Worm (Caenorhabditis elegans) whole organism, midembryonic: ENCODE results near the gene F44E7.9.

Experiments
- T22C8.4 ChIP-seq: fragments of 200-800 bp; sonication (Bioruptor generic); IDR thresholded peaks from 2 replicates; pipeline ENCODE4 v1.3.6; 2022; ENCODE audit warnings: missing genetic modification characterization, missing compliant biosample characterization
- cog-1 ChIP-seq: sonication (generic microtip); optimal IDR thresholded peaks from 2 replicates; lab custom pipeline; 2016; ENCODE audit warnings: missing genetic modification characterization, missing compliant biosample characterization
- flt-1 ChIP-seq: fragments of 200-800 bp; sonication (Bioruptor generic); IDR thresholded peaks from 2 replicates; pipeline ENCODE4 v1.3.6; 2022; ENCODE audit warnings: missing genetic modification characterization, missing compliant biosample characterization
- klf-2 ChIP-seq: fragments of 200-800 bp; sonication (Bioruptor generic); conservative IDR thresholded peaks from 2 replicates; pipeline ENCODE4 v1.3.6; 2022; ENCODE audit warnings: missing genetic modification reagents, missing genetic modification characterization, missing compliant biosample characterization
- med-1 ChIP-seq: sonication (generic microtip); optimal IDR thresholded peaks from 2 replicates; lab custom pipeline; 2017; ENCODE audit warnings: missing genetic modification characterization, mild to moderate bottlenecking, missing compliant biosample characterization, antibody characterized with exemption, missing genetic modification reagents; ENCODE audit not compliant: insufficient read depth
- ref-1 ChIP-seq: fragments of 200-800 bp; sonication (Bioruptor generic); conservative IDR thresholded peaks from 2 replicates; pipeline ENCODE4 v1.3.6; 2022; ENCODE audit warnings: missing genetic modification reagents, missing genetic modification characterization, missing compliant biosample characterization
- tab-1 ChIP-seq: fragments of 200-800 bp; sonication (Bioruptor generic); IDR thresholded peaks from 2 replicates; pipeline ENCODE4 v1.3.6; 2022; ENCODE audit warnings: missing genetic modification characterization, missing compliant biosample characterization
- ztf-23 ChIP-seq: fragments of 200-800 bp; sonication (Bioruptor generic); IDR thresholded peaks from 2 replicates; pipeline ENCODE4 v1.3.6; 2022; ENCODE audit warnings: missing genetic modification reagents, missing genetic modification characterization, missing compliant biosample characterization
- ztf-29 ChIP-seq: fragments of 200-800 bp; sonication (Bioruptor generic); IDR thresholded peaks from 2 replicates; pipeline ENCODE4 v1.3.6; 2022; ENCODE audit warnings: missing genetic modification reagents, missing genetic modification characterization, missing compliant biosample characterization

The F44E7.9 gene

ce11 chrV:5763787-5764186 lies 27.2 kb upstream of the F44E7.9 start, which contains the start of gene pgph-3:
TSS of gene pgph-3 (minus strand) at chrV:5763846.
- TF ChIP-seq ref-1 (GFP tag; lab: Robert Waterston, UW) (no peak), klf-2 (GFP tag; lab: Robert Waterston, UW) (no peak), T22C8.4 (no peak), cog-1 (tag; lab: Kevin White, UChicago) (no peak), med-1 (no peak), ztf-29 (no peak), flt-1 (no peak), ztf-23 (GFP tag; lab: Robert Waterston, UW) (no peak), tab-1 (no peak)

ce11 chrV:5765081-5765480 lies 25.9 kb upstream of the F44E7.9 start, which contains the start of gene pgph-2:
TSS of gene pgph-2 (plus strand) at chrV:5765127.
- no peak for TF ChIP-seq tab-1
- no peak for TF ChIP-seq med-1
- TF ChIP-seq klf-2 (GFP tag; lab: Robert Waterston, UW) = no peak
- no peak for TF ChIP-seq ztf-29
- no peak for TF ChIP-seq cog-1 (tag; lab: Kevin White, UChicago)
- no peak for TF ChIP-seq flt-1
- no peak for TF ChIP-seq T22C8.4
- TF ChIP-seq ref-1 (GFP tag; lab: Robert Waterston, UW) = no peak
- no peak for TF ChIP-seq ztf-23 (GFP tag; lab: Robert Waterston, UW)

DNA sequence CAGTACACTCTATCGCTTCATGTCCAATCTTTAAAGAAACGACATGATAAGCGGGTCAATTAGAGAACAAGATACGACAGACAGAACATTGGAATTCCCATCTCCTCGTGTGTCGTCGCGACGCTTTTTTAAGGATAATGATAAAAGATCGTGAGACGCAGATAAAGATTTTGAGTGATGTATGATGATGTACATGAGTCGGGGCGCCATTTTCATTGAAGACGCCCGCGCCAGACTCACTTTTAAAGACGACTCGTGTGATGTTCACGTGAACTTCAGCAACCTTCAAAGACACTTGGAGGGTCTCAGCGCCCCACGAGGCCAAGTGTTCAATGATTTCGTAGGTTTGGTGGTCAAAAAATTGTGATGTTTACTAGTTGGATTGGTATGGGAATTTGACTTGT lies 22.7 kb upstream of the F44E7.9 start:
- no peak for TF ChIP-seq flt-1

- TF ChIP-seq ztf-23 (GFP tag; lab: Robert Waterston, UW) (no peak), T22C8.4 (no peak), tab-1 (no peak), ztf-29 (no peak), flt-1 (no peak), cog-1 (tag; lab: Kevin White, UChicago) (no peak), klf-2 (GFP tag; lab: Robert Waterston, UW) (no peak), ref-1 (GFP tag; lab: Robert Waterston, UW) (no peak), med-1 (no peak)
Observed at ce11 chrV:5769500-5769899, 21.5 kb upstream of the F44E7.9 start.

DNA sequence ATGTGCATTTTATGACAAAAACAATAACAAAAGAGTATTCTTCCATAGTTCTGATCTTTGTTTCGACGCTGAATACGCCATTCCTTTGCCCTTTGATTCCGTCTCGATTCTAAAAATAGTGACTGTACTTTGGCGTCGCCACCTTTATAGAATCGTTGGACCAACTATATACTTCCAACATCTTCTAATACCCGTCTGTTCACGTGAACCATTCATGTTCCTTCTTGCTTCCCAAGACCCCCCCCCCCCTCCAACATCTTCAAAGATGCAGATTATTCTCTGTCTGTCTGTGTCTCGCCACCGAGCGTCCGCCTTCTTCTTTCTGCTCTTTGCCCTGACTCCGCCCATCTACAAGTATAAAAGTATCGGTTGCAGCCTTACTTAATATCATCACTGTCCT lies 21.0 kb upstream of the F44E7.9 start:
- TF ChIP-seq tab-1 = no peak
- TF ChIP-seq ztf-29 = no peak
- TF ChIP-seq flt-1 = no peak
- TF ChIP-seq cog-1 (tag; lab: Kevin White, UChicago) = no peak
- TF ChIP-seq ztf-23 (GFP tag; lab: Robert Waterston, UW) = no peak
- no peak for TF ChIP-seq T22C8.4
- TF ChIP-seq ref-1 (GFP tag; lab: Robert Waterston, UW) = no peak

ce11 chrV:5771627-5772026 lies 19.4 kb upstream of the F44E7.9 start, which contains the start of gene F44E7.3:
TSS of gene F44E7.3 (plus strand) at chrV:5771945.
- TF ChIP-seq ztf-23 (GFP tag; lab: Robert Waterston, UW) (no peak), tab-1 (no peak), T22C8.4 (no peak), med-1 (no peak), klf-2 (GFP tag; lab: Robert Waterston, UW) (no peak), ztf-29 (no peak), ref-1 (GFP tag; lab: Robert Waterston, UW) (no peak)

ce11 chrV:5772503-5772902 lies 18.5 kb upstream of the F44E7.9 start:
- no peak for TF ChIP-seq tab-1
- TF ChIP-seq flt-1 = no peak
- TF ChIP-seq ref-1 (GFP tag; lab: Robert Waterston, UW) = no peak
- TF ChIP-seq klf-2 (GFP tag; lab: Robert Waterston, UW) = no peak
- TF ChIP-seq T22C8.4 = no peak
- TF ChIP-seq med-1 = no peak
- TF ChIP-seq ztf-23 (GFP tag; lab: Robert Waterston, UW) = no peak
- TF ChIP-seq cog-1 (tag; lab: Kevin White, UChicago) = no peak
- no peak for TF ChIP-seq ztf-29

DNA sequence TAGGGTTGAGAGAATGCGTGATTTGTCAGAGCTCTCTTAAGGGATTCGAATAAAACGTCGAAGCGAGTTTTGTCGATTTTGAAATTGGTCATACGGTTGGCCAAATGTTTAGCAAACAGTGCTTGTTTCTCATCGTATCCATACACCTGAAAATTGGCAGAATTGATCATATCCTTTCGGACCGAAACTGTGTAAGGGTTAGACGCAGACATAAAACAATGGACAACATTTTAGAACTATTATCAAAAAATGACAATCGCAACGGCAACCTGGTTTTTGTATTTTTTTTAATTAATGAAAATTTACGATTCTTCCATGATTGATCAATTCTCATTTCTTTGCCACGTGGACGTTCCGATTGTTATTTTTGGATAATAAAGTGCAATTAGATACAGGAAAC lies 16.9 kb upstream of the F44E7.9 start:
- no peak for TF ChIP-seq ztf-29
- no peak for TF ChIP-seq flt-1
- no peak for TF ChIP-seq ref-1 (GFP tag; lab: Robert Waterston, UW)
- no peak for TF ChIP-seq tab-1
- no peak for TF ChIP-seq T22C8.4
- no peak for TF ChIP-seq cog-1 (tag; lab: Kevin White, UChicago)
- TF ChIP-seq med-1 = no peak
- no peak for TF ChIP-seq ztf-23 (GFP tag; lab: Robert Waterston, UW)
- no peak for TF ChIP-seq klf-2 (GFP tag; lab: Robert Waterston, UW)

DNA sequence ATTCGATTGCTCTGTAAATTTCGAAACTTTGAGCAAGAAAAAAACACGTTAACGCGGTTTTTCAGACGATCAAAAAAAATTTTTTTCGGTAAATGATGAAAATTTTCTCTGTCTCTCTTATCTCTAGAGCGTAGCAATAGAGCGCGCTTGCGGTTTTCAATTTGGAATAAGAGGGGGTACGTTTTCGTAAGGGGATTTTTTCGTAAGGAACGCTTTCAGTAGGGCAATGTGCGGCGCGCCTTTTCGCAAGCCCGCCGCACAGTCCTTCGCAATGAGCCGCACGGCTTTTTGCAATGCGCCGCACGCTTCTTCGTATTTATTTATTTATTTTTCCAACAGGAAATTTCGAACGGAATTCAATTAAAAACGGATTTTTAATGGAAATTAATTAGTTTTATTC lies 14.1 kb upstream of the F44E7.9 start, which contains the start of gene F44E7.4:
TSS of gene F44E7.4 (minus strand) at position 13 of the 400 bp plus-strand sequence.
- TF ChIP-seq T22C8.4 = peak; percentile 62
- TF ChIP-seq klf-2 (GFP tag; lab: Robert Waterston, UW) = peak; percentile 82
- peak; percentile 93 for TF ChIP-seq ztf-23 (GFP tag; lab: Robert Waterston, UW)
- TF ChIP-seq ref-1 (GFP tag; lab: Robert Waterston, UW) = peak; percentile 67
- peak; percentile 88 for TF ChIP-seq tab-1
- peak; percentile 73 for TF ChIP-seq ztf-29
- peak; percentile 92 for TF ChIP-seq flt-1

ce11 chrV:5778216-5778615 lies 12.8 kb upstream of the F44E7.9 start:
- peak; percentile 67; the same call in 1 of the 2 replicates for TF ChIP-seq tab-1
- peak; percentile 35; the same call in 1 of the 2 replicates for TF ChIP-seq T22C8.4
- TF ChIP-seq klf-2 (GFP tag; lab: Robert Waterston, UW) = peak; percentile 64
- peak; percentile 59; the same call in 1 of the 2 replicates for TF ChIP-seq flt-1
- peak; percentile 74 for TF ChIP-seq ztf-23 (GFP tag; lab: Robert Waterston, UW)

DNA sequence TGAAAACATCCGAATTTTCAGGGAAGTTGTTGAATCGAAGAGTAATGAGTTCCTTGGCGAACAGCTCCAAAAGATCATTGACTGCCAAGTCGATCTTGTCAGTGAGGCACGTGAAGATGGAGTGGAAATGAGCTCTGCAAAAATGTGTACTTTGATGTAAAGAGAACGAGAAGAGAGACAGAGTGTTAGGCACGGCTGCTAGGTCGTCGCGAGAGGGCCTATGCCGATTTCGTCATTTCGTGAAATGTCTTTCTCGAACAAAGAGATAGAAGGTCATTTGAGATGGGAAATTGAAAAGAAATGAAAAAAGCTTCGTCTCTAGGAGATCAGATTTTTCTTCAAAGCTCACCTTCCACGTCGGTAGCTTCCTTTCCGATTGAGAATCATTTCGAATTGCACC lies 11.0 kb upstream of the F44E7.9 start:
- TF ChIP-seq tab-1 (no peak), ztf-23 (GFP tag; lab: Robert Waterston, UW) (peak; percentile 34; the same call in 1 of the 2 replicates)
